Worm (Caenorhabditis elegans): ENCODE results near the gene gst-12.

DNA sequence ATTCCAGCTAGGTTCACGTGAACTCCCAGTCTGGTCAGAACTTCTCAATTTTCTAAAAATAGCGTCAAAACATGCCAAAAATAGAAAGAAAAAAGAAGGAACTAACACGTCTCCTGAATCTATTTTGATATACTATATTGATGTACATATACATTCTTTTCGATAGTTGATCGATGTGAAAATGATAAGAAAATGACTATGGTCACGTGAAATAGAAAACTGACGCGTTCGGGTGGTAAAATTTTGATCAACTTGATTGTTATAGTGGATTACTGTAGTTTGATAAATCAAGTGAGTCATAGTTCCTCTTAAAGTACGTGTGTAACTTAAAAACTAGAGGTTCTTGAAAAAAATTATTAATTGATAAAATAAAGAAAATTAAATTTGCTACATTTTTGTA lies 46.6 kb upstream of the gst-12 start:
- TF ChIP-seq flt-1 (GFP tag; IDR thresholded peaks at IDR 0.05), result no peak
- no peak for TF ChIP-seq ama-1 (optimal IDR thresholded peaks at IDR 0.05)
- no peak for TF ChIP-seq scrt-1 (GFP tag; IDR thresholded peaks at IDR 0.05)
- no peak for TF ChIP-seq F13C5.2 (tag; optimal IDR thresholded peaks at IDR 0.05)

Measured in whole organism, early embryonic.